Worm (Caenorhabditis elegans): ENCODE data around the gene C14B1.8.

Gene C14B1.8

ce11 chrIII:3742090-3742489, 22.6 kb upstream of the C14B1.8 start:
- TF ChIP-seq flt-1 (GFP tag; IDR thresholded peaks at IDR 0.05) (no peak), tbx-11 (GFP tag; IDR thresholded peaks at IDR 0.05) (no peak), pes-1 (GFP tag; IDR thresholded peaks at IDR 0.05) (no peak), scrt-1 (GFP tag; IDR thresholded peaks at IDR 0.05) (no peak)

- TF ChIP-seq ceh-13 (GFP tag; optimal IDR thresholded peaks at IDR 0.05), result no peak
- TF ChIP-seq ets-7 (tag; optimal IDR thresholded peaks at IDR 0.05), result no peak
- no peak for TF ChIP-seq tbx-11 (GFP tag; IDR thresholded peaks at IDR 0.05)
- no peak for TF ChIP-seq hmbx-1 (tag; optimal IDR thresholded peaks at IDR 0.05)
- no peak for TF ChIP-seq pes-1 (GFP tag; IDR thresholded peaks at IDR 0.05)
- TF ChIP-seq sea-1 (GFP tag; conservative IDR thresholded peaks at IDR 0.05), result no peak
- no peak for TF ChIP-seq ceh-36 (tag; optimal IDR thresholded peaks at IDR 0.05)
- TF ChIP-seq B0310.2 (tag; optimal IDR thresholded peaks at IDR 0.05), result no peak
- TF ChIP-seq hmg-4 (GFP tag; optimal IDR thresholded peaks at IDR 0.05), result no peak
- no peak for TF ChIP-seq hnd-1 (tag; optimal IDR thresholded peaks at IDR 0.05)
- no peak for TF ChIP-seq F13C5.2 (tag; optimal IDR thresholded peaks at IDR 0.05)
- TF ChIP-seq tra-4 (tag; optimal IDR thresholded peaks at IDR 0.05), result no peak
- TF ChIP-seq flt-1 (GFP tag; IDR thresholded peaks at IDR 0.05), result no peak
- TF ChIP-seq scrt-1 (GFP tag; IDR thresholded peaks at IDR 0.05), result no peak
- no peak for TF ChIP-seq tbx-37 (GFP tag; conservative IDR thresholded peaks at IDR 0.05)
- TF ChIP-seq ama-1 (optimal IDR thresholded peaks at IDR 0.05), result no peak
Measured at ce11 chrIII:3738331-3738730, 18.9 kb upstream of the C14B1.8 start.

- TF ChIP-seq hnd-1 (tag; optimal IDR thresholded peaks at IDR 0.05), result no peak
Measured at ce11 chrIII:3737742-3738141, 18.3 kb upstream of the C14B1.8 start.

ce11 chrIII:3736302-3736701, 16.8 kb upstream of the C14B1.8 start, which contains the start of gene F34D10.4:
TSS of gene F34D10.4 (plus strand) at chrIII:3736602.
- TF ChIP-seq aly-1 (tag; optimal IDR thresholded peaks at IDR 0.05), result no peak
- no peak for TF ChIP-seq ets-7 (tag; optimal IDR thresholded peaks at IDR 0.05)
- no peak for TF ChIP-seq ama-1 (optimal IDR thresholded peaks at IDR 0.05)
- TF ChIP-seq hmg-4 (GFP tag; optimal IDR thresholded peaks at IDR 0.05), result no peak
- TF ChIP-seq tbx-37 (GFP tag; conservative IDR thresholded peaks at IDR 0.05), result no peak
- TF ChIP-seq scrt-1 (GFP tag; IDR thresholded peaks at IDR 0.05), result no peak
- no peak for TF ChIP-seq hmbx-1 (tag; optimal IDR thresholded peaks at IDR 0.05)
- no peak for TF ChIP-seq ceh-36 (tag; optimal IDR thresholded peaks at IDR 0.05)
- no peak for TF ChIP-seq tbx-11 (GFP tag; IDR thresholded peaks at IDR 0.05)

ce11 chrIII:3735509-3736255, 16.2 kb upstream of the C14B1.8 start:
- no peak for TF ChIP-seq sea-1 (GFP tag; conservative IDR thresholded peaks at IDR 0.05)
- 0 out of 2 replicates have a peak, but pooled peaks have one; percentile 24 for TF ChIP-seq tbx-11 (GFP tag; IDR thresholded peaks at IDR 0.05)
- no peak for TF ChIP-seq pes-1 (GFP tag; IDR thresholded peaks at IDR 0.05)
- TF ChIP-seq tbx-37 (GFP tag; conservative IDR thresholded peaks at IDR 0.05), result no peak
- no peak for TF ChIP-seq tra-4 (tag; optimal IDR thresholded peaks at IDR 0.05)

- TF ChIP-seq tbx-37 (GFP tag; conservative IDR thresholded peaks at IDR 0.05), result no peak
- no peak for TF ChIP-seq tbx-11 (GFP tag; IDR thresholded peaks at IDR 0.05)
- TF ChIP-seq hnd-1 (tag; optimal IDR thresholded peaks at IDR 0.05), result no peak
- no peak for TF ChIP-seq B0310.2 (tag; optimal IDR thresholded peaks at IDR 0.05)
- TF ChIP-seq F13C5.2 (tag; optimal IDR thresholded peaks at IDR 0.05), result no peak
- no peak for TF ChIP-seq ets-7 (tag; optimal IDR thresholded peaks at IDR 0.05)
- no peak for TF ChIP-seq tra-4 (tag; optimal IDR thresholded peaks at IDR 0.05)
- no peak for TF ChIP-seq pes-1 (GFP tag; IDR thresholded peaks at IDR 0.05)
- TF ChIP-seq scrt-1 (GFP tag; IDR thresholded peaks at IDR 0.05), result no peak
Measured at ce11 chrIII:3734990-3735389, 15.5 kb upstream of the C14B1.8 start, which contains the start of gene evl-18. TSS of gene evl-18 (minus strand) at chrIII:3735039.

ce11 chrIII:3734007-3734406, 14.5 kb upstream of the C14B1.8 start, which contains the start of gene F34D10.3:
TSS of gene F34D10.3 (plus strand) at chrIII:3734255.
- TF ChIP-seq tra-4 (tag; optimal IDR thresholded peaks at IDR 0.05), result no peak

- TF ChIP-seq hnd-1 (tag; optimal IDR thresholded peaks at IDR 0.05), result no peak
- TF ChIP-seq scrt-1 (GFP tag; IDR thresholded peaks at IDR 0.05), result no peak
- no peak for TF ChIP-seq B0310.2 (tag; optimal IDR thresholded peaks at IDR 0.05)
- no peak for TF ChIP-seq ceh-13 (GFP tag; optimal IDR thresholded peaks at IDR 0.05)
- TF ChIP-seq ama-1 (optimal IDR thresholded peaks at IDR 0.05), result no peak
- no peak for TF ChIP-seq sea-1 (GFP tag; conservative IDR thresholded peaks at IDR 0.05)
- no peak for TF ChIP-seq flt-1 (GFP tag; IDR thresholded peaks at IDR 0.05)
- TF ChIP-seq ets-7 (tag; optimal IDR thresholded peaks at IDR 0.05), result no peak
- no peak for TF ChIP-seq tra-4 (tag; optimal IDR thresholded peaks at IDR 0.05)
- no peak for TF ChIP-seq F13C5.2 (tag; optimal IDR thresholded peaks at IDR 0.05)
- TF ChIP-seq tbx-37 (GFP tag; conservative IDR thresholded peaks at IDR 0.05), result no peak
- no peak for TF ChIP-seq pes-1 (GFP tag; IDR thresholded peaks at IDR 0.05)
Measured at ce11 chrIII:3730475-3730874, 11.0 kb upstream of the C14B1.8 start, which contains the start of gene F34D10.8. TSS of gene F34D10.8 (plus strand) at chrIII:3730775.

ce11 chrIII:3729520-3729919, 10.0 kb upstream of the C14B1.8 start, which contains the start of gene F34D10.9:
TSS of gene F34D10.9 (minus strand) at chrIII:3729620.
- TF ChIP-seq scrt-1 (GFP tag; IDR thresholded peaks at IDR 0.05) (no peak), tbx-11 (GFP tag; IDR thresholded peaks at IDR 0.05) (no peak), tbx-37 (GFP tag; conservative IDR thresholded peaks at IDR 0.05) (no peak), F13C5.2 (tag; optimal IDR thresholded peaks at IDR 0.05) (no peak), ceh-36 (tag; optimal IDR thresholded peaks at IDR 0.05) (no peak), B0310.2 (tag; optimal IDR thresholded peaks at IDR 0.05) (no peak)

All from whole organism, early embryonic.